Worm (Caenorhabditis elegans) whole organism, young adult: ENCODE data around the gene rnp-5.

ENCODE experiments used
- B0019.2 ChIP-seq: fragments of 200-800 bp; sonication (Bioruptor generic); conservative IDR thresholded peaks from 2 replicates; pipeline ENCODE4 v1.3.6; 2022; ENCODE audit warnings: missing genetic modification reagents, missing genetic modification characterization, missing compliant biosample characterization
- B0336.3 ChIP-seq: fragments of 200-800 bp; sonication (Bioruptor generic); IDR thresholded peaks from 2 replicates; pipeline ENCODE4 v1.3.6; 2022; ENCODE audit warnings: missing genetic modification characterization, missing compliant biosample characterization
- C06A6.2 ChIP-seq: fragments of 200-800 bp; sonication (Bioruptor generic); conservative IDR thresholded peaks from 2 replicates; pipeline ENCODE4 v1.3.6; 2022; ENCODE audit warnings: missing genetic modification characterization, missing compliant biosample characterization
- C17E4.6 ChIP-seq: fragments of 200-800 bp; sonication (Bioruptor generic); IDR thresholded peaks from 2 replicates; pipeline ENCODE4 v1.3.6; 2022; ENCODE audit warnings: missing genetic modification reagents, missing genetic modification characterization, missing compliant biosample characterization
- D2030.7 ChIP-seq: fragments of 200-800 bp; sonication (Bioruptor generic); IDR thresholded peaks from 2 replicates; pipeline ENCODE4 v1.3.6; 2022; ENCODE audit warnings: missing genetic modification reagents, missing genetic modification characterization, missing compliant biosample characterization
- F10E7.11 ChIP-seq: sonication (generic microtip); optimal IDR thresholded peaks from 2 replicates; lab custom pipeline; 2017; ENCODE audit warnings: mild to moderate bottlenecking, missing genetic modification characterization, moderate library complexity, missing compliant biosample characterization
- F37B4.10 ChIP-seq: fragments of 200-800 bp; sonication (Bioruptor generic); IDR thresholded peaks from 2 replicates; pipeline ENCODE4 v1.3.6; 2022; ENCODE audit warnings: missing genetic modification characterization, missing compliant biosample characterization
- Y53F4B.3 ChIP-seq: fragments of 200-800 bp; sonication (Bioruptor generic); IDR thresholded peaks from 2 replicates; pipeline ENCODE4 v1.3.6; 2022; ENCODE audit warnings: missing genetic modification reagents, missing genetic modification characterization, missing compliant biosample characterization
- Y56A3A.18 ChIP-seq: fragments of 200-800 bp; sonication (Bioruptor generic); IDR thresholded peaks from 2 replicates; pipeline ENCODE4 v1.3.6; 2022; ENCODE audit warnings: missing genetic modification reagents, missing genetic modification characterization, missing compliant biosample characterization
- Y95B8A.8 ChIP-seq: fragments of 200-800 bp; sonication (Bioruptor generic); IDR thresholded peaks from 2 replicates; pipeline ENCODE4 v1.3.6; 2022; ENCODE audit warnings: missing genetic modification reagents, missing genetic modification characterization, missing compliant biosample characterization
- atf-7 ChIP-seq: sonication (generic microtip); optimal IDR thresholded peaks from 2 replicates; lab custom pipeline; 2017; ENCODE audit warnings: mild to moderate bottlenecking, missing genetic modification characterization, missing compliant biosample characterization
- athp-1 ChIP-seq: sonication (generic microtip); optimal IDR thresholded peaks from 2 replicates; lab custom pipeline; 2017; ENCODE audit warnings: mild to moderate bottlenecking, missing genetic modification characterization, missing compliant biosample characterization
- attf-3 ChIP-seq: fragments of 200-800 bp; sonication (Bioruptor generic); conservative IDR thresholded peaks from 2 replicates; pipeline ENCODE4 v1.3.6; 2022; ENCODE audit warnings: missing genetic modification reagents, missing genetic modification characterization, missing compliant biosample characterization
- attf-5 ChIP-seq: fragments of 200-800 bp; sonication (Bioruptor generic); optimal IDR thresholded peaks from 2 replicates; lab custom pipeline; 2018; ENCODE audit warnings: mild to moderate bottlenecking, missing genetic modification characterization, missing compliant biosample characterization
- cebp-1 ChIP-seq, 2 experiments: fragments of 200-800 bp in 1 of 2; sonication (Bioruptor generic) in 1 of 2; sonication (generic microtip) in 1 of 2; IDR thresholded peaks in 1 of 2; optimal IDR thresholded peaks in 1 of 2; 2 replicates each; pipeline versions ENCODE4 v1.3.6 to Lab custom; 2017 to 2022; ENCODE audit warnings: missing compliant biosample characterization in 2 of 2, missing genetic modification characterization in 2 of 2, mild to moderate bottlenecking in 1 of 2, missing genetic modification reagents in 1 of 2, moderate library complexity in 1 of 2
- ceh-100 ChIP-seq: fragments of 200-800 bp; sonication (Bioruptor generic); IDR thresholded peaks from 2 replicates; pipeline ENCODE4 v1.3.6; 2022; ENCODE audit warnings: missing genetic modification reagents, missing genetic modification characterization, missing compliant biosample characterization
- ceh-79 ChIP-seq: sonication (generic microtip); optimal IDR thresholded peaks from 2 replicates; lab custom pipeline; 2017; ENCODE audit warnings: mild to moderate bottlenecking, missing genetic modification characterization, missing compliant biosample characterization
- dox-1 ChIP-seq: fragments of 200-800 bp; sonication (Bioruptor generic); IDR thresholded peaks from 2 replicates; pipeline ENCODE4 v1.3.6; 2022; ENCODE audit warnings: missing genetic modification reagents, missing genetic modification characterization, missing compliant biosample characterization
- efl-1 ChIP-seq: fragments of 150-350 bp; optimal IDR thresholded peaks from 2 replicates; lab custom pipeline; 2014; ENCODE audit warnings: missing biosample characterization, missing genetic modification reagents, missing genetic modification characterization
- egl-18 ChIP-seq: fragments of 200-800 bp; sonication (Bioruptor generic); IDR thresholded peaks from 2 replicates; pipeline ENCODE4 v1.3.6; 2022; ENCODE audit warnings: missing genetic modification reagents, missing genetic modification characterization, missing compliant biosample characterization
- egl-44 ChIP-seq: fragments of 200-800 bp; sonication (Bioruptor generic); IDR thresholded peaks from 2 replicates; pipeline ENCODE4 v1.3.6; 2022; ENCODE audit warnings: missing genetic modification reagents, missing genetic modification characterization, missing compliant biosample characterization
- ets-4 ChIP-seq: fragments of 200-800 bp; sonication (Bioruptor generic); optimal IDR thresholded peaks from 2 replicates; lab custom pipeline; 2018; ENCODE audit warnings: mild to moderate bottlenecking, missing genetic modification characterization, missing compliant biosample characterization
- fkh-3 ChIP-seq: sonication (generic microtip); optimal IDR thresholded peaks from 2 replicates; lab custom pipeline; 2016; ENCODE audit warnings: mild to moderate bottlenecking, missing genetic modification characterization, missing compliant biosample characterization
- gei-17 ChIP-seq: fragments of 200-800 bp; sonication (Bioruptor generic); optimal IDR thresholded peaks from 2 replicates; lab custom pipeline; 2018; ENCODE audit warnings: mild to moderate bottlenecking, missing genetic modification characterization, missing compliant biosample characterization
- lag-1 ChIP-seq: fragments of 200-800 bp; sonication (Bioruptor generic); IDR thresholded peaks from 2 replicates; pipeline ENCODE4 v1.3.6; 2022; ENCODE audit warnings: missing genetic modification reagents, missing genetic modification characterization, missing compliant biosample characterization
- let-607 ChIP-seq, 2 experiments: fragments of 200-800 bp in 1 of 2; sonication (Bioruptor generic) in 1 of 2; sonication (generic microtip) in 1 of 2; optimal IDR thresholded peaks; 2 replicates each; lab custom pipeline; 2016 to 2018; ENCODE audit warnings: mild to moderate bottlenecking in 2 of 2, missing compliant biosample characterization in 2 of 2, missing genetic modification characterization in 2 of 2, moderate library complexity in 2 of 2, missing genotype in 1 of 2
- lin-54 ChIP-seq: fragments of 200-800 bp; sonication (Bioruptor generic); optimal IDR thresholded peaks from 2 replicates; lab custom pipeline; 2018; ENCODE audit warnings: mild to moderate bottlenecking, missing genetic modification characterization, missing compliant biosample characterization
- lir-1 ChIP-seq: fragments of 200-800 bp; sonication (Bioruptor generic); conservative IDR thresholded peaks from 2 replicates; pipeline ENCODE4 v1.3.6; 2022; ENCODE audit warnings: missing genetic modification reagents, missing genetic modification characterization, missing compliant biosample characterization
- lsl-1 ChIP-seq: fragments of 200-800 bp; sonication (Bioruptor generic); optimal IDR thresholded peaks from 2 replicates; lab custom pipeline; 2018; ENCODE audit warnings: mild to moderate bottlenecking, missing genetic modification characterization, moderate library complexity, missing compliant biosample characterization
- mel-28 ChIP-seq: sonication (generic microtip); optimal IDR thresholded peaks from 2 replicates; lab custom pipeline; 2016; ENCODE audit warnings: borderline replicate concordance, mild to moderate bottlenecking, missing genetic modification characterization, missing compliant biosample characterization
- nfyb-1 ChIP-seq: fragments of 200-800 bp; sonication (Bioruptor generic); IDR thresholded peaks from 2 replicates; pipeline ENCODE4 v1.3.6; 2022; ENCODE audit warnings: missing genetic modification reagents, missing genetic modification characterization, missing compliant biosample characterization
- nhr-80 ChIP-seq: sonication (generic microtip); optimal IDR thresholded peaks from 2 replicates; lab custom pipeline; 2016; ENCODE audit warnings: missing genetic modification characterization, missing compliant biosample characterization
- sea-2 ChIP-seq: fragments of 200-800 bp; sonication (Bioruptor generic); IDR thresholded peaks from 2 replicates; pipeline ENCODE4 v1.3.6; 2022; ENCODE audit warnings: missing genetic modification characterization, missing compliant biosample characterization
- snpc-3.4 ChIP-seq: sonication (generic microtip); optimal IDR thresholded peaks from 2 replicates; lab custom pipeline; 2017; ENCODE audit warnings: missing genetic modification characterization, mild to moderate bottlenecking, missing compliant biosample characterization, antibody characterized with exemption, moderate library complexity, missing genotype, missing genetic modification reagents
- unc-62 ChIP-seq: fragments of 150-350 bp; optimal IDR thresholded peaks from 2 replicates; lab custom pipeline; 2014; ENCODE audit warnings: missing biosample characterization, missing genetic modification reagents, missing genetic modification characterization
- xnd-1 ChIP-seq: sonication (generic microtip); optimal IDR thresholded peaks from 2 replicates; lab custom pipeline; 2016; ENCODE audit warnings: missing genotype, missing genetic modification reagents, missing genetic modification characterization, missing compliant biosample characterization
- zfh-2 ChIP-seq: fragments of 200-800 bp; sonication (Bioruptor generic); conservative IDR thresholded peaks from 2 replicates; pipeline ENCODE4 v1.3.6; 2022; ENCODE audit warnings: missing genetic modification reagents, missing genetic modification characterization, missing compliant biosample characterization
- ztf-18 ChIP-seq: sonication (generic microtip); optimal IDR thresholded peaks from 2 replicates; lab custom pipeline; 2016; ENCODE audit warnings: missing genotype, mild to moderate bottlenecking, missing genetic modification characterization, missing compliant biosample characterization
- ztf-22 ChIP-seq: fragments of 200-800 bp; sonication (Bioruptor generic); optimal IDR thresholded peaks from 2 replicates; lab custom pipeline; 2018; ENCODE audit warnings: mild to moderate bottlenecking, missing genetic modification characterization, moderate library complexity, missing compliant biosample characterization
- ztf-25 ChIP-seq: fragments of 200-800 bp; sonication (Bioruptor generic); IDR thresholded peaks from 2 replicates; pipeline ENCODE4 v1.3.6; 2022; ENCODE audit warnings: missing genetic modification reagents, missing genetic modification characterization, missing compliant biosample characterization
- ztf-28 ChIP-seq: fragments of 200-800 bp; sonication (Bioruptor generic); IDR thresholded peaks from 2 replicates; pipeline ENCODE4 v1.3.6; 2022; ENCODE audit warnings: missing genetic modification reagents, missing genetic modification characterization, missing compliant biosample characterization

rnp-5 gene

DNA sequence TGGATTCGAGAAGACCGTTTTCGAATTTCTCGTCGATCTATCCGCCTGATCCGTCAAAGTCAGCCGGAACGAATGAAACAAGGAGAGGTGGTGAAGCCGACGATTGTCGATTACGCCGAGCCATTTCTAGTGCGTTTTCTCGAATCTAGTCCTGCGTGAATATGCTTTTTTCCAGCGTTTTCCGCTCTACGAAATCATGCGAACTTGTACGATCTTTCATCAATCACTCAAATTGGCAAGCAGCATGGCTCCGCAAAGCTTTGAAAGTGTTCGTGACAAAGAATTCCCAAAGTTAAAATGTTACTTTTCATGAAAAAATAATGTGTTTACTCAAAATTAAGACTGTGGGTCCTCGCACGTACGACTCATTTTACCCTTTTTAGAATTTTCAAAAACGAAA is 43.2 kb upstream of the rnp-5 start:
- no peak for TF ChIP-seq fkh-3
- no peak for TF ChIP-seq lir-1
- TF ChIP-seq lag-1 (GFP tag; lab: Robert Waterston, UW) = 0 out of 2 replicates have a peak, but pooled peaks have one; percentile 40
- no peak for TF ChIP-seq unc-62 (GFP tag; lab: Kevin White, UChicago)
- TF ChIP-seq lin-54 = no peak
- TF ChIP-seq Y95B8A.8 = no peak
- no peak for TF ChIP-seq F10E7.11

DNA sequence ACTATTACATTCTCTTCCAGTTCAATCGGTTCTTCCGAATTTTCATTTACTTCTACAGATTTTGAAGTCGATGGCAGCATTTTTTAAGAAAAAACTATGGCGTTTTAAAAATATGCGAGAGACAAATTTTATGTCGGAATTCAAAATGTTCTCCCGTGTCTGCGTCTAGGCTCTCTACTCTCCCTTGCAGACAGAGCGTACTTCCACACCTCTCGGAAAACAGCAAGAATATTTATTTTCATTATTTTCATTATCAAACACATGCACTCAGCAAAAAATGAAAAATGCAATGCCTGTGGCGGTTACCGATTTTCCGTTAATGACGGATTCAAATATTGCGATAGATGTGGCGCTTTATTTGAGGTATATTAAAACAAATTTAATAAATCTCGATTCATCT is 41.8 kb upstream of the rnp-5 start, which contains the start of the genes ztf-18 and F23H11.2:
Gene ztf-18, minus strand, starts transcription at position 188 of the 400 bp plus-strand sequence.
Gene F23H11.2, plus strand, starts transcription at position 223 of the 400 bp plus-strand sequence.
- no peak for TF ChIP-seq C06A6.2
- TF ChIP-seq, all 124 proteins: peak for 0

DNA sequence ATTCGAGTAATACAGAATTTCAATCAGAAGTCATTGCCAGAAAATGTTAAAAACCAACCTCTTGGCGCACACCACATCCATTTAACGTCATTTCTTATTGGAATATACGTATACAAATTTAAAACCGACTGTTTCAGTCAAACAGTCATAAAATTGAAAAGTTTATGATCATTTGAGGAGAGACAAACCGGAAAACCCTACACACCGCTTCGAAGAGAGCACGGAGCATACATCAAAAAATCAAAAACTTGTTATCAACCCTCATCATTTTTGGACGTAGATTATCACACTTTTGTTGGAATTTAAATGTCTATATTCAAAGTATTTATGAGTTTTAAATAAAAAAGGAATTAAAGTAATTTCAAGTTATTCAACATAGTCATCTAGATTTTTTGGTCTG is 37.3 kb upstream of the rnp-5 start, which contains the start of gene T24C4.10:
Gene T24C4.10, minus strand, starts transcription at position 230 of the 400 bp plus-strand sequence.
- peak; percentile 76 for TF ChIP-seq nhr-80 (tag; lab: Kevin White, UChicago)
- no peak for TF ChIP-seq D2030.7 (GFP tag; lab: Robert Waterston, UW)
- no peak for TF ChIP-seq gei-17 (GFP tag; lab: Kevin White, UChicago)
- TF ChIP-seq snpc-3.4 = peak; percentile 27
- TF ChIP-seq, all 124 proteins: peak for 2

DNA sequence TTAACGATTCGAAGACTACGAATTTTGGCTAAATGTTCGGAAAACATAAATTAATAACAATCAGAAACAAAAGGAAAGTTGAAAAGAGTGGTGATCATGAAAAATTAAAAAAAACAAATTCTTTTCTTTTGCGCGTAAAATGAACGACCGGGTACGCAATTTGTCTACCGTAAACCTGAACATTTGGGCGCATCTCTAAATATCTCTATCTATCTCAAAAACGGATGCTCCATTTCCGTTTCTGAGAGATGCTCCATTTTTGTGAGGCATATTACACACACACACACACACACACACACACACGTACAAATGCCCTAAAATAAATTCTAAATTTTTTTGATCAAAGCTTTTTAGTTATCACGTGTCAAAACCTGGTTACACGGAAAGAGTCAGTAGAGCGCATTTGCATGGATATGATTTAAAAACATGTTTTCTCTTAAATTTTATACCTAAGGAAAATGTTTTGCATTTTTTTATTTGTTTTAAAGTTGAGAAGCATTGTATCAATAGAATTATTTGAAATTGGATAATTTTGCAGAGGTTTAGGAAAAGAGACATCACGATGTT is 35.4 kb upstream of the rnp-5 start:
- TF ChIP-seq egl-44 (no peak), ets-4 (GFP tag; lab: Kevin White, UChicago) (no peak), athp-1 (tag; lab: Kevin White, UChicago) (no peak), efl-1 (GFP tag; lab: Kevin White, UChicago) (peak; percentile 10), zfh-2 (GFP tag; lab: Robert Waterston, UW) (no peak), attf-3 (GFP tag; lab: Robert Waterston, UW) (no peak), dox-1 (GFP tag; lab: Robert Waterston, UW) (no peak), ztf-18 (tag; lab: Kevin White, UChicago) (no peak), fkh-3 (no peak), Y56A3A.18 (GFP tag; lab: Robert Waterston, UW) (no peak), atf-7 (tag; lab: Kevin White, UChicago) (no peak), attf-5 (GFP tag; lab: Kevin White, UChicago) (peak; percentile 30), ztf-25 (GFP tag; lab: Robert Waterston, UW) (no peak), ceh-100 (GFP tag; lab: Robert Waterston, UW) (no peak), B0336.3 (GFP tag; lab: Robert Waterston, UW) (no peak), lsl-1 (GFP tag; lab: Kevin White, UChicago) (peak; percentile 64), egl-18 (GFP tag; lab: Robert Waterston, UW) (no peak)

DNA sequence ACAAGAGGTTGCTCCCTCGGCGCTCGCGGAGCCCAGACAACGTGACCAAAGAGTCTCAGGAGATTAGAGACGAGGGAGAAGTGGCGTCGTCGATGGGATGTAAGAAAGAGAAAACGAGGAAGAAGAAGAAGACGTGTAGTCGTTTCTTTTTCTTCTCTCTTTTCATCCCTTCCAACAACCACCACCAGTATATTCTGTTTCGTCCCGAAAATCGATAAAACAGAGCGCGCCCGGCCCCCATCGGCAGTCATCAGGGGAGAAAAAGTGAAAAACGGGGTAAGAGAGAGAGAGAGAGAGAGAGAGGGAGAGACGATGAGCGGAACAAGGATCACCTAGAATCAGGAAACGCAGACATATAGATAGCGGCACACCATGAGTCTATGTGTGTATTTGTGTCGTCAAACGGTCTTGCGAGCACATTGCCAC is 34.2 kb upstream of the rnp-5 start:
- TF ChIP-seq ztf-25 (GFP tag; lab: Robert Waterston, UW) (no peak), nfyb-1 (GFP tag; lab: Robert Waterston, UW) (0 out of 2 replicates have a peak, but pooled peaks have one; percentile 53), sea-2 (no peak), xnd-1 (tag; lab: Kevin White, UChicago) (no peak), ztf-28 (GFP tag; lab: Robert Waterston, UW) (no peak), attf-3 (GFP tag; lab: Robert Waterston, UW) (0 out of 2 replicates have a peak, but pooled peaks have one; percentile 26), athp-1 (tag; lab: Kevin White, UChicago) (no peak), C17E4.6 (no peak), ztf-22 (GFP tag; lab: Kevin White, UChicago) (no peak), D2030.7 (GFP tag; lab: Robert Waterston, UW) (no peak), Y53F4B.3 (no peak), ets-4 (GFP tag; lab: Kevin White, UChicago) (no peak), let-607 (tag; optimal IDR thresholded peaks at IDR 0.05; lab: Kevin White, UChicago) (no peak), B0336.3 (GFP tag; lab: Robert Waterston, UW) (peak; percentile 38; the same call in 1 of the 2 replicates), B0019.2 (GFP tag; lab: Robert Waterston, UW) (no peak), F37B4.10 (GFP tag; lab: Robert Waterston, UW) (no peak), ceh-79 (tag; lab: Kevin White, UChicago) (no peak), cebp-1 (GFP tag; IDR thresholded peaks at IDR 0.05; lab: Robert Waterston, UW) (no peak), cebp-1 (tag; optimal IDR thresholded peaks at IDR 0.05; lab: Kevin White, UChicago) (peak; percentile 76), mel-28 (no peak)
